Worm (Caenorhabditis elegans) whole organism, midembryonic: ENCODE data around the gene egal-1.

Experiments used
- T22C8.4 ChIP-seq: fragments of 200-800 bp; sonication (Bioruptor generic); IDR thresholded peaks from 2 replicates; pipeline ENCODE4 v1.3.6; 2022; ENCODE audit warnings: missing genetic modification characterization, missing compliant biosample characterization
- med-1 ChIP-seq: sonication (generic microtip); optimal IDR thresholded peaks from 2 replicates; lab custom pipeline; 2017; ENCODE audit warnings: missing genetic modification characterization, mild to moderate bottlenecking, missing compliant biosample characterization, antibody characterized with exemption, missing genetic modification reagents; ENCODE audit not compliant: insufficient read depth
- ztf-23 ChIP-seq: fragments of 200-800 bp; sonication (Bioruptor generic); IDR thresholded peaks from 2 replicates; pipeline ENCODE4 v1.3.6; 2022; ENCODE audit warnings: missing genetic modification reagents, missing genetic modification characterization, missing compliant biosample characterization

DNA sequence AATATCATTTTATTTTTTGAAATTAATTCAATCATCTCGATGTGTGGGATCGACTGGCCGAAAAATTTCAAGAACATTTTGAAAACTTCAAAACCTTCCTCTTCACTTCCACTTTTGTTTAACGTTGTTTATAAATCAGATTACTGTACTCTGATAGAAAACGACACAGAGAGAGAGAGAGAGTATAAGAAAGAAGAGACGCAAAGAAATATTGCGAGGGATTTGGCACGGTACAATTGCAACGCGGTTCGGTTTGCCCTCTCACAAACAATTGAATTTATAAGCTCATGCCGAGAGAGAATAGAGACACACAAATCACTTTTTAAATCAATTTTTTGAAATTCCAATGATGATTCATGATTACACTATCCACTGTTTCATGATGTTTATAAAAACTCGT lies 18.2 kb upstream of the egal-1 start:
- no peak for TF ChIP-seq ztf-23
- no peak for TF ChIP-seq med-1 (GFP tag; lab: Kevin White, UChicago)
- no peak for TF ChIP-seq T22C8.4 (GFP tag; lab: Robert Waterston, UW)
